Worm (Caenorhabditis elegans) whole organism, midembryonic: Measurements from ENCODE around the gene srx-19.

Source experiments
- T22C8.4 ChIP-seq: fragments of 200-800 bp; sonication (Bioruptor generic); IDR thresholded peaks from 2 replicates; pipeline ENCODE4 v1.3.6; 2022; ENCODE audit warnings: missing genetic modification characterization, missing compliant biosample characterization
- flt-1 ChIP-seq: fragments of 200-800 bp; sonication (Bioruptor generic); IDR thresholded peaks from 2 replicates; pipeline ENCODE4 v1.3.6; 2022; ENCODE audit warnings: missing genetic modification characterization, missing compliant biosample characterization
- ztf-23 ChIP-seq: fragments of 200-800 bp; sonication (Bioruptor generic); IDR thresholded peaks from 2 replicates; pipeline ENCODE4 v1.3.6; 2022; ENCODE audit warnings: missing genetic modification reagents, missing genetic modification characterization, missing compliant biosample characterization
- ztf-29 ChIP-seq: fragments of 200-800 bp; sonication (Bioruptor generic); IDR thresholded peaks from 2 replicates; pipeline ENCODE4 v1.3.6; 2022; ENCODE audit warnings: missing genetic modification reagents, missing genetic modification characterization, missing compliant biosample characterization

- TF ChIP-seq ztf-29 (GFP tag; lab: Robert Waterston, UW) = no peak
- no peak for TF ChIP-seq flt-1 (GFP tag; lab: Robert Waterston, UW)
- TF ChIP-seq T22C8.4 = no peak
- TF ChIP-seq ztf-23 (GFP tag; lab: Robert Waterston, UW) = no peak
Measured at ce11 chrIV:6880415-6880814, 7.4 kb downstream of the srx-19 start.
